Worm (Caenorhabditis elegans) whole organism, L1 larva: ENCODE measurements around the gene str-255.

Experiments
- C04F5.9 ChIP-seq: sonication (generic microtip); optimal IDR thresholded peaks from 2 replicates; lab custom pipeline; 2016; ENCODE audit warnings: missing genetic modification characterization, missing compliant biosample characterization
- aha-1 ChIP-seq: fragments of 150-350 bp; optimal IDR thresholded peaks from 2 replicates; lab custom pipeline; 2014; ENCODE audit warnings: missing biosample characterization, missing genetic modification characterization
- ama-1 ChIP-seq: fragments of 150-350 bp; optimal IDR thresholded peaks from 2 replicates; lab custom pipeline; 2014
- blmp-1 ChIP-seq: fragments of 150-350 bp; optimal IDR thresholded peaks from 2 replicates; lab custom pipeline; 2014; ENCODE audit warnings: missing biosample characterization, missing genetic modification characterization
- ceh-8 ChIP-seq: fragments of 200-800 bp; sonication (Bioruptor generic); optimal IDR thresholded peaks from 2 replicates; lab custom pipeline; 2018; ENCODE audit warnings: mild to moderate bottlenecking, missing genetic modification characterization, moderate library complexity, missing compliant biosample characterization
- ceh-88 ChIP-seq: fragments of 200-800 bp; sonication (Bioruptor generic); IDR thresholded peaks from 2 replicates; pipeline ENCODE4 v1.3.6; 2022; ENCODE audit warnings: missing genetic modification characterization, missing compliant biosample characterization
- ces-1 ChIP-seq: fragments of 150-350 bp; optimal IDR thresholded peaks from 2 replicates; lab custom pipeline; 2014; ENCODE audit warnings: missing biosample characterization, missing genetic modification reagents, missing genetic modification characterization
- dsc-1 ChIP-seq: sonication (generic microtip); optimal IDR thresholded peaks from 2 replicates; lab custom pipeline; 2016; ENCODE audit warnings: mild to moderate bottlenecking, missing genetic modification characterization, missing compliant biosample characterization
- egl-13 ChIP-seq: sonication (generic microtip); optimal IDR thresholded peaks from 2 replicates; lab custom pipeline; 2016; ENCODE audit warnings: missing genotype, missing genetic modification reagents, missing genetic modification characterization, missing compliant biosample characterization
- egl-27 ChIP-seq, 2 experiments: fragments of 150-350 bp in 1 of 2; sonication (generic microtip); optimal IDR thresholded peaks; 3 replicates each; lab custom pipeline; 2017 to 2018; ENCODE audit warnings: missing biosample characterization in 2 of 2, missing genetic modification characterization in 2 of 2, missing genetic modification reagents in 2 of 2
- fkh-10 ChIP-seq: sonication (generic microtip); optimal IDR thresholded peaks from 2 replicates; lab custom pipeline; 2017; ENCODE audit warnings: missing biosample characterization, missing genetic modification reagents, missing genetic modification characterization
- hlh-4 ChIP-seq: sonication (generic microtip); optimal IDR thresholded peaks from 2 replicates; lab custom pipeline; 2016; ENCODE audit warnings: mild to moderate bottlenecking, missing genetic modification characterization, missing compliant biosample characterization
- lsy-2 ChIP-seq, 2 experiments: fragments of 150-350 bp; optimal IDR thresholded peaks; 2 replicates each; lab custom pipeline; 2014; ENCODE audit warnings: missing biosample characterization in 2 of 2, missing genetic modification characterization in 2 of 2
- nhr-84 ChIP-seq: sonication (generic microtip); optimal IDR thresholded peaks from 2 replicates; lab custom pipeline; 2017; ENCODE audit warnings: missing biosample characterization, missing genetic modification characterization
- pqm-1 ChIP-seq: sonication (generic microtip); optimal IDR thresholded peaks from 3 replicates; lab custom pipeline; 2017; ENCODE audit warnings: missing biosample characterization, missing genetic modification characterization
- sptf-1 ChIP-seq: fragments of 150-350 bp; optimal IDR thresholded peaks from 2 replicates; lab custom pipeline; 2014; ENCODE audit warnings: missing biosample characterization, missing genetic modification characterization
- sup-37 ChIP-seq: fragments of 200-800 bp; sonication (Bioruptor generic); optimal IDR thresholded peaks from 2 replicates; lab custom pipeline; 2018; ENCODE audit warnings: mild to moderate bottlenecking, missing genetic modification characterization, missing compliant biosample characterization
- tlp-1 ChIP-seq: fragments of 150-350 bp; optimal IDR thresholded peaks from 2 replicates; lab custom pipeline; 2014; ENCODE audit warnings: missing biosample characterization, missing genetic modification characterization
- xbp-1 ChIP-seq: sonication (generic microtip); optimal IDR thresholded peaks from 2 replicates; lab custom pipeline; 2016; ENCODE audit warnings: missing genetic modification characterization, missing compliant biosample characterization
- zag-1 ChIP-seq: fragments of 150-350 bp; optimal IDR thresholded peaks from 2 replicates; lab custom pipeline; 2014; ENCODE audit warnings: missing biosample characterization, missing genetic modification characterization

str-255 gene

ce11 chrV:2119529-2119928, 44.1 kb downstream of the str-255 start, which contains the start of gene F22F7.11:
Gene F22F7.11, plus strand, starts transcription at chrV:2119829.
- TF ChIP-seq C04F5.9 (no peak), fkh-10 (no peak), blmp-1 (tag; lab: Kevin White, UChicago) (no peak), pqm-1 (tag; lab: Kevin White, UChicago) (no peak), zag-1 (no peak), ces-1 (GFP tag; lab: Kevin White, UChicago) (no peak), ceh-8 (no peak), ceh-88 (GFP tag; lab: Robert Waterston, UW) (no peak), lsy-2 (tag; optimal IDR thresholded peaks at IDR 0.05; lab: Kevin White, UChicago) (no peak), egl-27 (tag; optimal IDR thresholded peaks at IDR 0.05; lab: Kevin White, UChicago) (no peak), egl-13 (tag; lab: Kevin White, UChicago) (no peak), nhr-84 (no peak), hlh-4 (tag; lab: Kevin White, UChicago) (no peak), dsc-1 (tag; lab: Kevin White, UChicago) (no peak)

ce11 chrV:2118574-2118973, 45.1 kb downstream of the str-255 start, which contains the start of gene bgnt-1.2:
Gene bgnt-1.2, minus strand, starts transcription at chrV:2118674.
- TF ChIP-seq ceh-88 (GFP tag; lab: Robert Waterston, UW) = no peak
- TF ChIP-seq ama-1 (lab: Kevin White, UChicago) = no peak
- no peak for TF ChIP-seq xbp-1 (tag; lab: Kevin White, UChicago)
- TF ChIP-seq sptf-1 (tag; lab: Kevin White, UChicago) = no peak
- TF ChIP-seq sup-37 = no peak
- no peak for TF ChIP-seq tlp-1 (tag; lab: Kevin White, UChicago)
- TF ChIP-seq aha-1 = no peak
